Worm (Caenorhabditis elegans) whole organism, early embryonic: ENCODE results near the gene C44C11.6.

Experiments
- B0310.2 ChIP-seq: sonication (generic microtip); optimal IDR thresholded peaks from 2 replicates; lab custom pipeline; 2016; ENCODE audit warnings: mild to moderate bottlenecking, missing genetic modification characterization, missing compliant biosample characterization
- F13C5.2 ChIP-seq: sonication (generic microtip); optimal IDR thresholded peaks from 2 replicates; lab custom pipeline; 2017; ENCODE audit warnings: mild to moderate bottlenecking, missing genetic modification characterization, inconsistent platforms, missing compliant biosample characterization
- aly-1 ChIP-seq: sonication (generic microtip); optimal IDR thresholded peaks from 2 replicates; lab custom pipeline; 2016; ENCODE audit warnings: missing genetic modification characterization, missing compliant biosample characterization
- ama-1 ChIP-seq: fragments of 150-350 bp; optimal IDR thresholded peaks from 2 replicates; lab custom pipeline; 2014
- ceh-13 ChIP-seq: fragments of 200-800 bp; sonication (Bioruptor generic); optimal IDR thresholded peaks from 2 replicates; lab custom pipeline; 2018; ENCODE audit warnings: mild to moderate bottlenecking, missing genetic modification characterization, missing compliant biosample characterization
- ceh-36 ChIP-seq: sonication (generic microtip); optimal IDR thresholded peaks from 2 replicates; lab custom pipeline; 2016; ENCODE audit warnings: missing genetic modification characterization, inconsistent platforms, missing compliant biosample characterization
- ets-7 ChIP-seq: sonication (generic microtip); optimal IDR thresholded peaks from 2 replicates; lab custom pipeline; 2016; ENCODE audit warnings: missing genotype, missing genetic modification characterization, missing compliant biosample characterization
- flt-1 ChIP-seq: fragments of 200-800 bp; sonication (Bioruptor generic); IDR thresholded peaks from 2 replicates; pipeline ENCODE4 v1.3.6; 2022; ENCODE audit warnings: missing genetic modification characterization, missing compliant biosample characterization
- hmbx-1 ChIP-seq: sonication (generic microtip); optimal IDR thresholded peaks from 2 replicates; lab custom pipeline; 2016; ENCODE audit warnings: mild to moderate bottlenecking, missing genetic modification characterization, missing compliant biosample characterization
- hmg-4 ChIP-seq: fragments of 200-800 bp; sonication (Bioruptor generic); optimal IDR thresholded peaks from 2 replicates; lab custom pipeline; 2018; ENCODE audit warnings: mild to moderate bottlenecking, missing genetic modification characterization, missing compliant biosample characterization
- hnd-1 ChIP-seq: sonication (generic microtip); optimal IDR thresholded peaks from 2 replicates; lab custom pipeline; 2016; ENCODE audit warnings: missing genetic modification characterization, missing compliant biosample characterization
- pes-1 ChIP-seq: fragments of 200-800 bp; sonication (Bioruptor generic); IDR thresholded peaks from 2 replicates; pipeline ENCODE4 v1.3.6; 2022; ENCODE audit warnings: missing genetic modification reagents, missing genetic modification characterization, missing compliant biosample characterization
- scrt-1 ChIP-seq: fragments of 200-800 bp; sonication (Bioruptor generic); IDR thresholded peaks from 2 replicates; pipeline ENCODE4 v1.3.6; 2022; ENCODE audit warnings: missing genetic modification characterization, missing compliant biosample characterization
- sea-1 ChIP-seq: fragments of 200-800 bp; sonication (Bioruptor generic); conservative IDR thresholded peaks from 2 replicates; pipeline ENCODE4 v1.3.6; 2022; ENCODE audit warnings: missing genetic modification characterization, missing compliant biosample characterization
- tbx-11 ChIP-seq: fragments of 200-800 bp; sonication (Bioruptor generic); IDR thresholded peaks from 2 replicates; pipeline ENCODE4 v1.3.6; 2022; ENCODE audit warnings: missing genetic modification characterization, missing compliant biosample characterization
- tbx-37 ChIP-seq: fragments of 200-800 bp; sonication (Bioruptor generic); conservative IDR thresholded peaks from 2 replicates; pipeline ENCODE4 v1.3.6; 2022; ENCODE audit warnings: missing genetic modification reagents, missing genetic modification characterization, missing compliant biosample characterization
- tra-4 ChIP-seq: sonication (generic microtip); optimal IDR thresholded peaks from 2 replicates; lab custom pipeline; 2017; ENCODE audit warnings: missing genetic modification characterization, missing compliant biosample characterization

The C44C11.6 gene

DNA sequence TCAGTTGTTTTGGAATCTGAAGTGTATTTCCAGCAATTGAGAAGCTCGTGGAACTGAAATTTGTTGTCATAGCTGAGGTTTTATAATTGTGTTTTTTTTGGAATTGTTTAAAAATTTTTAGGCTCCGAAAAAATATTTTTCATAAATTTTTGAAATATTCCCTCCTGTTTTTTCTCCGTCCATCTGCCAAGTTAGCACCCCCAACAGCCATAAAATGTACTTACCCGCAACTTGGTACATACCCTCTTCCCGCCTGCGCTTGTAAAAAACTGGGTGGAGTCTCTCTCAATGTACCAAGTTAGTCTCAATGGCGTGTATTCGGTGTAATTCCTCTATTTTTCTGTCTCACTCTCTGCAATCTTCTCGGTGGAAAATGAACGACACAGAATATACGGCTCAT, 45.2 kb downstream of the C44C11.6 start, which contains the start of gene Y57A10B.6:
Gene Y57A10B.6 (plus strand): TSS at position 301 of the 400 bp plus-strand sequence.
- TF ChIP-seq tra-4 (tag; lab: Kevin White, UChicago) (no peak), flt-1 (GFP tag; lab: Robert Waterston, UW) (no peak), tbx-37 (no peak), ceh-36 (no peak), hmbx-1 (tag; lab: Kevin White, UChicago) (no peak), sea-1 (no peak), aly-1 (tag; lab: Kevin White, UChicago) (no peak), B0310.2 (tag; lab: Kevin White, UChicago) (no peak)

ce11 chrII:12393690-12394089, 49.1 kb downstream of the C44C11.6 start, which contains the start of gene Y57A10B.7:
TSS of gene Y57A10B.7 (minus strand) at chrII:12393790.
- TF ChIP-seq flt-1 (GFP tag; lab: Robert Waterston, UW) (no peak), F13C5.2 (tag; lab: Kevin White, UChicago) (no peak), hmbx-1 (tag; lab: Kevin White, UChicago) (no peak), tbx-37 (no peak), ceh-36 (no peak), ama-1 (lab: Kevin White, UChicago) (no peak), pes-1 (no peak), tbx-11 (GFP tag; lab: Robert Waterston, UW) (no peak), hmg-4 (GFP tag; lab: Kevin White, UChicago) (no peak), aly-1 (tag; lab: Kevin White, UChicago) (no peak), B0310.2 (tag; lab: Kevin White, UChicago) (no peak), scrt-1 (GFP tag; lab: Robert Waterston, UW) (no peak), tra-4 (tag; lab: Kevin White, UChicago) (no peak), ets-7 (no peak)

ce11 chrII:12394138-12394537, 49.5 kb downstream of the C44C11.6 start:
- TF ChIP-seq ceh-36 (no peak), flt-1 (GFP tag; lab: Robert Waterston, UW) (no peak), ceh-13 (GFP tag; lab: Kevin White, UChicago) (no peak), ets-7 (no peak), tbx-37 (no peak), tbx-11 (GFP tag; lab: Robert Waterston, UW) (no peak), tra-4 (tag; lab: Kevin White, UChicago) (no peak), F13C5.2 (tag; lab: Kevin White, UChicago) (no peak), aly-1 (tag; lab: Kevin White, UChicago) (no peak), hmbx-1 (tag; lab: Kevin White, UChicago) (no peak), sea-1 (no peak), hnd-1 (no peak)
